Worm (Caenorhabditis elegans) whole organism, L1 larva: ENCODE measurements around the gene hrg-10.

Experiments
- ceh-8 ChIP-seq: fragments of 200-800 bp; sonication (Bioruptor generic); optimal IDR thresholded peaks from 2 replicates; lab custom pipeline; 2018; ENCODE audit warnings: mild to moderate bottlenecking, missing genetic modification characterization, moderate library complexity, missing compliant biosample characterization
- ceh-82 ChIP-seq, 3 experiments: fragments of 150-350 bp in 1 of 3; sonication (generic microtip) in 2 of 3; optimal IDR thresholded peaks; 2 replicates each; lab custom pipeline; 2014 to 2017; ENCODE audit warnings: missing biosample characterization in 3 of 3, missing genetic modification characterization in 3 of 3
- ceh-88 ChIP-seq: fragments of 200-800 bp; sonication (Bioruptor generic); IDR thresholded peaks from 2 replicates; pipeline ENCODE4 v1.3.6; 2022; ENCODE audit warnings: missing genetic modification characterization, missing compliant biosample characterization
- lin-13 ChIP-seq: fragments of 150-350 bp; optimal IDR thresholded peaks from 2 replicates; lab custom pipeline; 2014; ENCODE audit warnings: missing biosample characterization, missing genetic modification reagents, missing genetic modification characterization
- lin-15B ChIP-seq: fragments of 150-350 bp; sonication (generic microtip); optimal IDR thresholded peaks from 3 replicates; lab custom pipeline; 2014; ENCODE audit warnings: missing biosample characterization, missing genetic modification characterization
- lin-39 ChIP-seq: fragments of 150-350 bp; optimal IDR thresholded peaks from 2 replicates; lab custom pipeline; 2014; ENCODE audit warnings: missing biosample characterization, missing genetic modification reagents, missing genetic modification characterization
- unc-62 ChIP-seq: fragments of 150-350 bp; optimal IDR thresholded peaks from 2 replicates; lab custom pipeline; 2014; ENCODE audit warnings: missing biosample characterization, missing genetic modification reagents, missing genetic modification characterization
- ztf-11 ChIP-seq, 2 experiments: sonication (generic microtip); optimal IDR thresholded peaks; 2 replicates each; lab custom pipeline; 2016 to 2017; ENCODE audit warnings: missing genetic modification characterization in 2 of 2, missing biosample characterization in 1 of 2, missing compliant biosample characterization in 1 of 2

DNA sequence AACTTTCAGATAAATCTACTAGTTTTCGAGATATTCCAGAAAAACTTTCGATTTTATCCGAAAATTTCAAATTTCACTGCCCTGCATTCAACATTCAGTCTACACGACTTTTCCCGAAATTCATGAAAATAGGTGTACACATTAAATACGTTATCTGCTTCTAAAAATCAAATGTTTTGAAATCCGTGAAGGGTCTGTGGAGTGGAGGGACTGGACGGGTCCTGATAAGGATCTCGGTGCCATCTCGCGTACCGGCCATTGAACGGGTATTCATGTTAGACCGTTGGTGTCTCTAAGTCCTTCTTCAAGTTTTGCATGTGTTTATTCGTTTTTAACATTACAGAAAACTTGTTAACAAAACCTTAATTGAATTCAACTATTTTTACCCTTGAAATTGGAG is 49.6 kb downstream of the hrg-10 start:
- TF ChIP-seq ceh-82 (tag; optimal IDR thresholded peaks at IDR 0.05; lab: Kevin White, UChicago) (no peak), unc-62 (no peak), lin-15B (tag; lab: Kevin White, UChicago) (no peak), ceh-88 (no peak), ceh-8 (no peak), lin-13 (GFP tag; lab: Kevin White, UChicago) (no peak), lin-39 (no peak), ztf-11 (tag; optimal IDR thresholded peaks at IDR 0.05; lab: Kevin White, UChicago) (no peak)
